Worm (Caenorhabditis elegans): Measurements from ENCODE around the gene inft-2.

- TF ChIP-seq W03F9.2 (tag; optimal IDR thresholded peaks at IDR 0.05) (no peak), him-1 (tag; optimal IDR thresholded peaks at IDR 0.05) (no peak)
These were observed 17.9 kb downstream of the inft-2 start for ce11 chrV:13020014-13020413.
